Fruit fly (Drosophila melanogaster): ENCODE measurements around the gene Hex-t1.
A peak's percentile ranks its signal among the peaks of the same experiment; 100 is the strongest.

The Hex-t1 gene

DNA sequence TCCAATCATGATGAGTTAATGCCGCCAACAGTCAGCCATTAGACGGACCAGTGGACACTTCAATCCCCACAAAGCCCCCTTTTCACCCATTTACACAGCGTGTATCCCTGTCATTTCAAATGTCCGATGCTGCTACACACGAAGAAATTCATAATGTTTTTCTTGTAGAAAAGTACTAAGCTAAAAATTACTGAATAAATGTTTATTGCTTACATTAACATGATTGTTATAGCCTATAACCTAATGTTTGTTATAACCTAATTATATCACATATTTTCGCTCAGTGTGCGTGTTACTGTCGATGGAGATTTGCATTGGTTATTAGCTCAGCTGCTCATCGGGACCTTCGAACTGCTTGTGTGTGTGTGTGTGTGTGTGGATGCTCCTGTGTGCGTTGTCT is 12.3 kb upstream of the Hex-t1 start (continued):
- peak; percentile 63 for TF ChIP-seq CG12769 (tag; optimal IDR thresholded peaks at IDR 0.05)
- no peak for TF ChIP-seq CG13894 (tag; optimal IDR thresholded peaks at IDR 0.05)
- TF ChIP-seq YL-1 (GFP tag; optimal IDR thresholded peaks at IDR 0.05), result no peak
- no peak for TF ChIP-seq nerfin-1 (tag; optimal IDR thresholded peaks at IDR 0.05)
- no peak for TF ChIP-seq vfl (GFP tag; optimal IDR thresholded peaks at IDR 0.05)
- peak; percentile 48; the same call in 1 of the 2 replicates for TF ChIP-seq Atf6 (GFP tag; IDR thresholded peaks at IDR 0.05)
- 0 out of 2 replicates have a peak, but pooled peaks have one; percentile 20 for TF ChIP-seq CG10959 (GFP tag; IDR thresholded peaks at IDR 0.05)
- TF ChIP-seq pros (GFP tag; optimal IDR thresholded peaks at IDR 0.05), result no peak
- no peak for TF ChIP-seq seq (GFP tag; IDR thresholded peaks at IDR 0.05)
- peak; percentile 39 for TF ChIP-seq CG8089 (GFP tag; optimal IDR thresholded peaks at IDR 0.05)
- TF ChIP-seq Nf-YA (GFP tag; IDR thresholded peaks at IDR 0.05), result no peak
- peak; percentile 50 for TF ChIP-seq CG6689 (GFP tag; IDR thresholded peaks at IDR 0.05)
- TF ChIP-seq onecut (GFP tag; IDR thresholded peaks at IDR 0.05), result no peak
- TF ChIP-seq CG11695 (GFP tag; IDR thresholded peaks at IDR 0.05), result peak; percentile 57; the same call in 1 of the 3 replicates
- peak; percentile 35 for TF ChIP-seq gsb-n (tag; optimal IDR thresholded peaks at IDR 0.05)
- TF ChIP-seq Ptx1 (GFP tag; IDR thresholded peaks at IDR 0.05), result peak; percentile 45
- no peak for TF ChIP-seq Dfd (GFP tag; optimal IDR thresholded peaks at IDR 0.05)
- peak; percentile 83 for TF ChIP-seq CG1603 (tag; optimal IDR thresholded peaks at IDR 0.05)
- TF ChIP-seq CG13775 (GFP tag; optimal IDR thresholded peaks at IDR 0.05), result peak; percentile 13
- TF ChIP-seq CG11247 (GFP tag; IDR thresholded peaks at IDR 0.05), result no peak
- TF ChIP-seq Myb (GFP tag; optimal IDR thresholded peaks at IDR 0.05), result peak; percentile 5
- TF ChIP-seq tna (GFP tag; IDR thresholded peaks at IDR 0.05; ENCODE audit: partially characterized antibody), result no peak
- no peak for TF ChIP-seq CG11093 (GFP tag; IDR thresholded peaks at IDR 0.05)
- TF ChIP-seq CG4854 (GFP tag; optimal IDR thresholded peaks at IDR 0.05), result no peak
- TF ChIP-seq CG2889 (GFP tag; IDR thresholded peaks at IDR 0.05), result 0 out of 3 replicates have a peak, but pooled peaks have one; percentile 22
- no peak for TF ChIP-seq CG3065 (GFP tag; optimal IDR thresholded peaks at IDR 0.05)
- TF ChIP-seq ash1 (GFP tag; optimal IDR thresholded peaks at IDR 0.05), result no peak
- no peak for TF ChIP-seq zfh2 (GFP tag; optimal IDR thresholded peaks at IDR 0.05)
- no peak for TF ChIP-seq run (tag; optimal IDR thresholded peaks at IDR 0.05)
- no peak for TF ChIP-seq Dll (GFP tag; IDR thresholded peaks at IDR 0.05; ENCODE audit: partially characterized antibody)
- peak; percentile 56 for TF ChIP-seq ssp (GFP tag; IDR thresholded peaks at IDR 0.05)
- TF ChIP-seq CG3407 (GFP tag; optimal IDR thresholded peaks at IDR 0.05), result no peak
- TF ChIP-seq CG7786 (GFP tag; optimal IDR thresholded peaks at IDR 0.05), result peak; percentile 14
- TF ChIP-seq Dip2 (GFP tag; IDR thresholded peaks at IDR 0.05), result no peak
- TF ChIP-seq chm (GFP tag; IDR thresholded peaks at IDR 0.05), result no peak
- no peak for TF ChIP-seq CG12104 (GFP tag; optimal IDR thresholded peaks at IDR 0.05)
- peak; percentile 70 for TF ChIP-seq gem (tag; optimal IDR thresholded peaks at IDR 0.05)
- TF ChIP-seq trem (tag; optimal IDR thresholded peaks at IDR 0.05), result peak; percentile 5
- TF ChIP-seq tio (GFP tag; optimal IDR thresholded peaks at IDR 0.05), result no peak
- TF ChIP-seq Nf-YB (GFP tag; optimal IDR thresholded peaks at IDR 0.05), result no peak
- TF ChIP-seq CG7963 (GFP tag; IDR thresholded peaks at IDR 0.05; ENCODE audit: partially characterized antibody), result no peak
- peak; percentile 24 for TF ChIP-seq CG13424 (tag; optimal IDR thresholded peaks at IDR 0.05)
- peak; percentile 39; the same call in 1 of the 2 replicates for TF ChIP-seq CG1024 (GFP tag; IDR thresholded peaks at IDR 0.05)
- TF ChIP-seq CG17612 (GFP tag; IDR thresholded peaks at IDR 0.05), result no peak
- no peak for TF ChIP-seq hth (optimal IDR thresholded peaks at IDR 0.05)
- TF ChIP-seq CG12391 (tag; optimal IDR thresholded peaks at IDR 0.05), result peak; percentile 43
- TF ChIP-seq bsh (GFP tag; optimal IDR thresholded peaks at IDR 0.05), result peak in 1 of 2 experiments; percentile 62
- peak; percentile 39 for TF ChIP-seq CG18599 (GFP tag; optimal IDR thresholded peaks at IDR 0.05)
- peak in 1 of 2 experiments; percentile 78 for TF ChIP-seq eve (GFP tag; optimal IDR thresholded peaks at IDR 0.05)
- TF ChIP-seq CG30403 (GFP tag; optimal IDR thresholded peaks at IDR 0.05), result peak; percentile 61
- peak; percentile 13 for TF ChIP-seq CG10654 (GFP tag; optimal IDR thresholded peaks at IDR 0.05)

All from whole organism, embryonic.